Worm (Caenorhabditis elegans) whole organism, late embryonic: Measurements from ENCODE around the gene tdp-1.
A peak's percentile ranks its signal among the peaks of the same experiment; 100 is the strongest.

Source experiments
- K09A11.1 ChIP-seq: sonication (generic microtip); optimal IDR thresholded peaks from 2 replicates; lab custom pipeline; 2017; ENCODE audit warnings: antibody characterized with exemption, mild to moderate bottlenecking, missing genetic modification characterization, missing compliant biosample characterization; ENCODE audit not compliant: insufficient read depth
- T23F11.4 ChIP-seq: fragments of 200-800 bp; sonication (Bioruptor generic); optimal IDR thresholded peaks from 2 replicates; lab custom pipeline; 2018; ENCODE audit warnings: mild to moderate bottlenecking, missing genetic modification characterization, missing compliant biosample characterization
- ceh-18 ChIP-seq: sonication (generic microtip); optimal IDR thresholded peaks from 2 replicates; lab custom pipeline; 2016; ENCODE audit warnings: missing genetic modification characterization, missing compliant biosample characterization
- ceh-19 ChIP-seq: fragments of 200-800 bp; sonication (Bioruptor generic); optimal IDR thresholded peaks from 2 replicates; lab custom pipeline; 2018; ENCODE audit warnings: mild to moderate bottlenecking, missing genetic modification characterization, missing compliant biosample characterization
- ceh-2 ChIP-seq: sonication (generic microtip); optimal IDR thresholded peaks from 2 replicates; lab custom pipeline; 2016; ENCODE audit warnings: missing genotype, missing genetic modification characterization, missing compliant biosample characterization
- ceh-30 ChIP-seq: fragments of 150-350 bp; optimal IDR thresholded peaks from 2 replicates; lab custom pipeline; 2014; ENCODE audit warnings: missing biosample characterization, missing genetic modification characterization
- ceh-31 ChIP-seq: sonication (generic microtip); optimal IDR thresholded peaks from 2 replicates; lab custom pipeline; 2016; ENCODE audit warnings: missing genetic modification characterization, missing compliant biosample characterization
- ceh-34 ChIP-seq: sonication (generic microtip); optimal IDR thresholded peaks from 2 replicates; lab custom pipeline; 2016; ENCODE audit warnings: mild to moderate bottlenecking, missing genetic modification characterization, missing compliant biosample characterization
- ceh-45 ChIP-seq: fragments of 200-800 bp; sonication (Bioruptor generic); IDR thresholded peaks from 2 replicates; pipeline ENCODE4 v1.3.6; 2022; ENCODE audit warnings: missing genetic modification reagents, missing genetic modification characterization, missing compliant biosample characterization
- ceh-6 ChIP-seq: fragments of 200-800 bp; sonication (Bioruptor generic); optimal IDR thresholded peaks from 2 replicates; lab custom pipeline; 2018; ENCODE audit warnings: mild to moderate bottlenecking, missing genetic modification characterization, missing compliant biosample characterization
- che-1 ChIP-seq: sonication (generic microtip); optimal IDR thresholded peaks from 2 replicates; lab custom pipeline; 2016; ENCODE audit warnings: mild to moderate bottlenecking, missing genetic modification characterization, missing compliant biosample characterization
- dve-1 ChIP-seq: sonication (generic microtip); optimal IDR thresholded peaks from 2 replicates; lab custom pipeline; 2017; ENCODE audit warnings: antibody characterized with exemption, mild to moderate bottlenecking, missing genetic modification characterization, missing compliant biosample characterization
- elt-2 ChIP-seq: sonication (generic microtip); optimal IDR thresholded peaks from 2 replicates; lab custom pipeline; 2016; ENCODE audit warnings: missing genetic modification reagents, missing genetic modification characterization, missing compliant biosample characterization
- elt-4 ChIP-seq: sonication (generic microtip); optimal IDR thresholded peaks from 2 replicates; lab custom pipeline; 2016; ENCODE audit warnings: missing genetic modification characterization, missing compliant biosample characterization
- eyg-1 ChIP-seq: sonication (generic microtip); optimal IDR thresholded peaks from 2 replicates; lab custom pipeline; 2016; ENCODE audit warnings: missing genotype, missing genetic modification characterization, missing compliant biosample characterization
- fkh-6 ChIP-seq: sonication (generic microtip); optimal IDR thresholded peaks from 2 replicates; lab custom pipeline; 2016; ENCODE audit warnings: missing genetic modification characterization, missing compliant biosample characterization
- hlh-30 ChIP-seq: sonication (generic microtip); optimal IDR thresholded peaks from 2 replicates; lab custom pipeline; 2017; ENCODE audit warnings: antibody characterized with exemption, missing genetic modification characterization, missing compliant biosample characterization; ENCODE audit not compliant: insufficient read depth
- lim-6 ChIP-seq: sonication (generic microtip); optimal IDR thresholded peaks from 2 replicates; lab custom pipeline; 2016; ENCODE audit warnings: missing genetic modification characterization, missing compliant biosample characterization
- mec-3 ChIP-seq: sonication (generic microtip); optimal IDR thresholded peaks from 2 replicates; lab custom pipeline; 2016; ENCODE audit warnings: borderline replicate concordance, missing genetic modification characterization, missing compliant biosample characterization
- nfya-1 ChIP-seq: sonication (generic microtip); optimal IDR thresholded peaks from 2 replicates; lab custom pipeline; 2017; ENCODE audit warnings: missing genetic modification characterization, mild to moderate bottlenecking, missing compliant biosample characterization, antibody characterized with exemption, moderate library complexity
- nhr-11 ChIP-seq: fragments of 150-350 bp; optimal IDR thresholded peaks from 2 replicates; lab custom pipeline; 2014; ENCODE audit warnings: missing biosample characterization, missing genetic modification characterization
- odd-2 ChIP-seq: sonication (generic microtip); optimal IDR thresholded peaks from 2 replicates; lab custom pipeline; 2017; ENCODE audit warnings: antibody characterized with exemption, mild to moderate bottlenecking, missing genetic modification characterization, missing compliant biosample characterization
- pag-3 ChIP-seq: sonication (generic microtip); optimal IDR thresholded peaks from 2 replicates; lab custom pipeline; 2016; ENCODE audit warnings: missing compliant biosample characterization, missing genetic modification characterization, borderline replicate concordance
- pat-9 ChIP-seq: fragments of 200-800 bp; sonication (Bioruptor generic); optimal IDR thresholded peaks from 2 replicates; lab custom pipeline; 2018; ENCODE audit warnings: mild to moderate bottlenecking, missing genetic modification characterization, moderate library complexity, missing compliant biosample characterization
- pax-1 ChIP-seq: fragments of 150-350 bp; optimal IDR thresholded peaks from 2 replicates; lab custom pipeline; 2014; ENCODE audit warnings: missing biosample characterization, missing genetic modification characterization
- pros-1 ChIP-seq: fragments of 150-350 bp; optimal IDR thresholded peaks from 2 replicates; lab custom pipeline; 2014; ENCODE audit warnings: missing biosample characterization, missing genetic modification reagents, missing genetic modification characterization
- ref-2 ChIP-seq: sonication (generic microtip); optimal IDR thresholded peaks from 2 replicates; lab custom pipeline; 2016; ENCODE audit warnings: missing genetic modification characterization, missing compliant biosample characterization
- rnt-1 ChIP-seq: sonication (generic microtip); optimal IDR thresholded peaks from 2 replicates; lab custom pipeline; 2016; ENCODE audit warnings: missing genetic modification characterization, missing compliant biosample characterization
- sdc-2 ChIP-seq: sonication (generic microtip); optimal IDR thresholded peaks from 2 replicates; lab custom pipeline; 2016; ENCODE audit warnings: missing genotype, missing genetic modification characterization, missing compliant biosample characterization
- syd-9 ChIP-seq: sonication (generic microtip); optimal IDR thresholded peaks from 2 replicates; lab custom pipeline; 2016; ENCODE audit warnings: mild to moderate bottlenecking, missing genetic modification characterization, moderate library complexity, missing compliant biosample characterization
- ttx-3 ChIP-seq: sonication (generic microtip); optimal IDR thresholded peaks from 2 replicates; lab custom pipeline; 2016; ENCODE audit warnings: missing genetic modification reagents, missing genetic modification characterization, missing compliant biosample characterization
- unc-42 ChIP-seq: sonication (generic microtip); optimal IDR thresholded peaks from 2 replicates; lab custom pipeline; 2016; ENCODE audit warnings: missing genotype, missing genetic modification characterization, missing compliant biosample characterization
- unc-86 ChIP-seq: sonication (generic microtip); optimal IDR thresholded peaks from 2 replicates; lab custom pipeline; 2016; ENCODE audit warnings: missing genetic modification characterization, missing compliant biosample characterization

The tdp-1 gene

ce11 chrII:9009976-9010702 is 12.5 kb downstream of the tdp-1 start:
- peak; percentile 98 for TF ChIP-seq elt-2 (tag; lab: Kevin White, UChicago)
- peak; percentile 15 for TF ChIP-seq dve-1 (tag; lab: Kevin White, UChicago)
- TF ChIP-seq K09A11.1 (tag; lab: Kevin White, UChicago) = no peak

ce11 chrII:9010708-9011107 is 13.1 kb downstream of the tdp-1 start:
- TF ChIP-seq pat-9 (tag; lab: Kevin White, UChicago) (no peak), nhr-11 (tag; lab: Kevin White, UChicago) (no peak), ceh-31 (peak; percentile 17), ceh-6 (GFP tag; lab: Kevin White, UChicago) (no peak), unc-42 (tag; lab: Kevin White, UChicago) (peak; percentile 82), lim-6 (tag; lab: Kevin White, UChicago) (no peak), ceh-19 (peak; percentile 15), sdc-2 (tag; lab: Kevin White, UChicago) (no peak), nfya-1 (tag; lab: Kevin White, UChicago) (no peak)

ce11 chrII:9013341-9013740 is 15.7 kb downstream of the tdp-1 start:
- TF ChIP-seq ref-2 (tag; lab: Kevin White, UChicago) = peak; percentile 14
- TF ChIP-seq pros-1 = no peak
- TF ChIP-seq ceh-18 (tag; lab: Kevin White, UChicago) = peak; percentile 42
- peak; percentile 65 for TF ChIP-seq hlh-30 (tag; lab: Kevin White, UChicago)
- peak; percentile 64 for TF ChIP-seq mec-3 (tag; lab: Kevin White, UChicago)
- TF ChIP-seq ceh-34 = peak; percentile 61
- TF ChIP-seq K09A11.1 (tag; lab: Kevin White, UChicago) = no peak
- TF ChIP-seq ceh-31 = peak; percentile 9
- no peak for TF ChIP-seq eyg-1 (tag; lab: Kevin White, UChicago)
- TF ChIP-seq unc-86 (tag; lab: Kevin White, UChicago) = no peak
- TF ChIP-seq T23F11.4 (GFP tag; lab: Kevin White, UChicago) = no peak
- no peak for TF ChIP-seq syd-9
- TF ChIP-seq elt-4 (tag; lab: Kevin White, UChicago) = peak; percentile 23
- no peak for TF ChIP-seq nfya-1 (tag; lab: Kevin White, UChicago)
- no peak for TF ChIP-seq ttx-3 (tag; lab: Kevin White, UChicago)
- TF ChIP-seq ceh-45 (GFP tag; lab: Robert Waterston, UW) = no peak
- TF ChIP-seq sdc-2 (tag; lab: Kevin White, UChicago) = peak; percentile 39
- TF ChIP-seq, all 69 proteins: peak for 8

- TF ChIP-seq pax-1 = no peak
- no peak for TF ChIP-seq hlh-30 (tag; lab: Kevin White, UChicago)
- no peak for TF ChIP-seq ceh-30 (tag; lab: Kevin White, UChicago)
- TF ChIP-seq rnt-1 (tag; lab: Kevin White, UChicago) = no peak
- TF ChIP-seq ceh-2 (tag; lab: Kevin White, UChicago) = no peak
- TF ChIP-seq pag-3 (tag; lab: Kevin White, UChicago) = no peak
- TF ChIP-seq elt-2 (tag; lab: Kevin White, UChicago) = no peak
- TF ChIP-seq che-1 = no peak
- TF ChIP-seq ceh-45 (GFP tag; lab: Robert Waterston, UW) = no peak
Observed at ce11 chrII:9014188-9014587, 16.6 kb downstream of the tdp-1 start.

ce11 chrII:9014877-9015505 is 17.4 kb downstream of the tdp-1 start:
- no peak for TF ChIP-seq odd-2 (tag; lab: Kevin White, UChicago)
- peak; percentile 17 for TF ChIP-seq ceh-19
- no peak for TF ChIP-seq fkh-6 (tag; lab: Kevin White, UChicago)
- TF ChIP-seq ceh-18 (tag; lab: Kevin White, UChicago) = peak; percentile 1
